Fruit fly (Drosophila melanogaster): ENCODE measurements around the gene CG5921.

CG5921 gene

dm6 chrX:6020254-6020653 is 30.4 kb upstream of the CG5921 start:
- TF ChIP-seq sage (GFP tag; optimal IDR thresholded peaks at IDR 0.05): peak; percentile 44
- peak; percentile 80 for TF ChIP-seq Hnf4 (GFP tag; optimal IDR thresholded peaks at IDR 0.05)
- no peak for TF ChIP-seq Vsx2 (GFP tag; optimal IDR thresholded peaks at IDR 0.05; ENCODE audit: partially characterized antibody)
- TF ChIP-seq jim (GFP tag; optimal IDR thresholded peaks at IDR 0.05): no peak
- peak; percentile 64 for TF ChIP-seq CrebA (GFP tag; optimal IDR thresholded peaks at IDR 0.05; ENCODE audit: borderline replicate concordance)
- TF ChIP-seq pan (optimal IDR thresholded peaks at IDR 0.05): no peak
- TF ChIP-seq CG32264 (GFP tag; optimal IDR thresholded peaks at IDR 0.05): peak; percentile 62
- no peak for TF ChIP-seq Mio (GFP tag; optimal IDR thresholded peaks at IDR 0.05)
- peak; percentile 29 for TF ChIP-seq Jra (GFP tag; optimal IDR thresholded peaks at IDR 0.05)
- peak; percentile 57 for TF ChIP-seq dmrt93B (GFP tag; optimal IDR thresholded peaks at IDR 0.05)
- peak; percentile 82 for TF ChIP-seq Sp1 (GFP tag; optimal IDR thresholded peaks at IDR 0.05)
- peak; percentile 89 for TF ChIP-seq fru (GFP tag; optimal IDR thresholded peaks at IDR 0.05)
- peak; percentile 86 for TF ChIP-seq h (GFP tag; optimal IDR thresholded peaks at IDR 0.05)
- peak; percentile 66 for TF ChIP-seq psq (GFP tag; optimal IDR thresholded peaks at IDR 0.05)
- TF ChIP-seq Hr83 (GFP tag; optimal IDR thresholded peaks at IDR 0.05; ENCODE audit: poor library complexity, severe bottlenecking): no peak
- peak; percentile 85 for TF ChIP-seq HLH106 (tag; optimal IDR thresholded peaks at IDR 0.05)
- no peak for TF ChIP-seq Myc (optimal IDR thresholded peaks at IDR 0.05)
- no peak for TF ChIP-seq dl (GFP tag; optimal IDR thresholded peaks at IDR 0.05; ENCODE audit: insufficient read depth in 1 of 2, partially characterized antibody in 2 of 2)
- TF ChIP-seq ey (GFP tag; optimal IDR thresholded peaks at IDR 0.05): peak; percentile 86
- TF ChIP-seq rgr (GFP tag; optimal IDR thresholded peaks at IDR 0.05): peak; percentile 81
- TF ChIP-seq OdsH (GFP tag; optimal IDR thresholded peaks at IDR 0.05): peak; percentile 78
- peak; percentile 68 for TF ChIP-seq woc (GFP tag; optimal IDR thresholded peaks at IDR 0.05)
- no peak for TF ChIP-seq Hr78 (GFP tag; optimal IDR thresholded peaks at IDR 0.05)
- no peak for TF ChIP-seq dsf (GFP tag; optimal IDR thresholded peaks at IDR 0.05; ENCODE audit: borderline replicate concordance)
- TF ChIP-seq br (GFP tag; optimal IDR thresholded peaks at IDR 0.05): peak; percentile 86
- TF ChIP-seq Dfd (GFP tag; optimal IDR thresholded peaks at IDR 0.05): no peak
- TF ChIP-seq N (GFP tag; optimal IDR thresholded peaks at IDR 0.05): no peak
- peak in 1 of 2 experiments; percentile 89 for TF ChIP-seq foxo (GFP tag; optimal IDR thresholded peaks at IDR 0.05)
- TF ChIP-seq usp (GFP tag; optimal IDR thresholded peaks at IDR 0.05): no peak
- no peak for TF ChIP-seq Dif (GFP tag; optimal IDR thresholded peaks at IDR 0.05; ENCODE audit: partially characterized antibody)
- TF ChIP-seq GATAd (GFP tag; optimal IDR thresholded peaks at IDR 0.05): peak; percentile 9
- TF ChIP-seq tai (GFP tag; optimal IDR thresholded peaks at IDR 0.05): peak; percentile 40
- no peak for TF ChIP-seq sv (GFP tag; optimal IDR thresholded peaks at IDR 0.05)
- no peak for TF ChIP-seq lola (GFP tag; optimal IDR thresholded peaks at IDR 0.05)
- peak; percentile 74 for TF ChIP-seq brk (GFP tag; optimal IDR thresholded peaks at IDR 0.05)
- TF ChIP-seq CG9705 (GFP tag; optimal IDR thresholded peaks at IDR 0.05): peak; percentile 34
- TF ChIP-seq Abd-B (GFP tag; optimal IDR thresholded peaks at IDR 0.05): no peak
- peak; percentile 5 for TF ChIP-seq Rel (GFP tag; optimal IDR thresholded peaks at IDR 0.05)
- peak; percentile 37 for TF ChIP-seq Rel (tag; optimal IDR thresholded peaks at IDR 0.05)

- TF ChIP-seq dsf (GFP tag; optimal IDR thresholded peaks at IDR 0.05; ENCODE audit: borderline replicate concordance) (no peak), Sp1 (GFP tag; optimal IDR thresholded peaks at IDR 0.05) (peak; percentile 43), br (GFP tag; optimal IDR thresholded peaks at IDR 0.05) (peak; percentile 64), psq (GFP tag; optimal IDR thresholded peaks at IDR 0.05) (peak; percentile 2), h (GFP tag; optimal IDR thresholded peaks at IDR 0.05) (peak; percentile 53), ey (GFP tag; optimal IDR thresholded peaks at IDR 0.05) (peak; percentile 60), Hnf4 (GFP tag; optimal IDR thresholded peaks at IDR 0.05) (peak; percentile 58), brk (GFP tag; optimal IDR thresholded peaks at IDR 0.05) (no peak), woc (GFP tag; optimal IDR thresholded peaks at IDR 0.05) (peak; percentile 59), rgr (GFP tag; optimal IDR thresholded peaks at IDR 0.05) (peak; percentile 41), usp (GFP tag; optimal IDR thresholded peaks at IDR 0.05) (no peak), OdsH (GFP tag; optimal IDR thresholded peaks at IDR 0.05) (peak; percentile 6), GATAd (GFP tag; optimal IDR thresholded peaks at IDR 0.05) (no peak), Jra (GFP tag; optimal IDR thresholded peaks at IDR 0.05) (peak; percentile 31), foxo (GFP tag; optimal IDR thresholded peaks at IDR 0.05) (peak in 1 of 2 experiments; percentile 58), pan (optimal IDR thresholded peaks at IDR 0.05) (no peak), tai (GFP tag; optimal IDR thresholded peaks at IDR 0.05) (peak; percentile 56), fru (GFP tag; optimal IDR thresholded peaks at IDR 0.05) (peak; percentile 71), sage (GFP tag; optimal IDR thresholded peaks at IDR 0.05) (peak; percentile 25), HLH106 (tag; optimal IDR thresholded peaks at IDR 0.05) (peak; percentile 61)
Observed at dm6 chrX:6021414-6021813, 29.2 kb upstream of the CG5921 start.

Measured in whole organism, wandering third instar larva.